Worm (Caenorhabditis elegans) whole organism, young adult: ENCODE data around the gene Y51H7C.1.

Source experiments
- Y56A3A.18 ChIP-seq: fragments of 200-800 bp; sonication (Bioruptor generic); IDR thresholded peaks from 2 replicates; pipeline ENCODE4 v1.3.6; 2022; ENCODE audit warnings: missing genetic modification reagents, missing genetic modification characterization, missing compliant biosample characterization
- akir-1 ChIP-seq: fragments of 200-800 bp; sonication (Bioruptor generic); optimal IDR thresholded peaks from 2 replicates; lab custom pipeline; 2018; ENCODE audit warnings: mild to moderate bottlenecking, missing genetic modification characterization, moderate library complexity, missing compliant biosample characterization
- ama-1 ChIP-seq, 3 experiments: fragments of 150-350 bp in 1 of 3; sonication (generic microtip) in 2 of 3; optimal IDR thresholded peaks; 2 replicates each; lab custom pipeline; 2014 to 2018; ENCODE audit warnings: missing biosample characterization in 2 of 3, missing genetic modification characterization in 2 of 3, missing genetic modification reagents in 2 of 3
- ccch-3 ChIP-seq: fragments of 200-800 bp; sonication (Bioruptor generic); optimal IDR thresholded peaks from 2 replicates; lab custom pipeline; 2018; ENCODE audit warnings: mild to moderate bottlenecking, missing genetic modification characterization, missing compliant biosample characterization
- ceh-79 ChIP-seq: sonication (generic microtip); optimal IDR thresholded peaks from 2 replicates; lab custom pipeline; 2017; ENCODE audit warnings: mild to moderate bottlenecking, missing genetic modification characterization, missing compliant biosample characterization
- dpl-1 ChIP-seq: fragments of 150-350 bp; optimal IDR thresholded peaks from 2 replicates; lab custom pipeline; 2014; ENCODE audit warnings: missing biosample characterization, missing genetic modification reagents, missing genetic modification characterization
- pha-4 ChIP-seq: fragments of 150-350 bp; sonication (generic microtip); optimal IDR thresholded peaks from 2 replicates; lab custom pipeline; 2014; ENCODE audit warnings: missing biosample characterization, missing genetic modification reagents, missing genetic modification characterization
- rcor-1 ChIP-seq: fragments of 200-800 bp; sonication (Bioruptor generic); IDR thresholded peaks from 2 replicates; pipeline ENCODE4 v1.3.6; 2022; ENCODE audit warnings: missing genetic modification reagents, missing genetic modification characterization, missing compliant biosample characterization
- xnd-1 ChIP-seq: sonication (generic microtip); optimal IDR thresholded peaks from 2 replicates; lab custom pipeline; 2016; ENCODE audit warnings: missing genotype, missing genetic modification reagents, missing genetic modification characterization, missing compliant biosample characterization
- ztf-26 ChIP-seq: sonication (generic microtip); optimal IDR thresholded peaks from 2 replicates; lab custom pipeline; 2017; ENCODE audit warnings: missing genetic modification characterization, missing compliant biosample characterization

DNA sequence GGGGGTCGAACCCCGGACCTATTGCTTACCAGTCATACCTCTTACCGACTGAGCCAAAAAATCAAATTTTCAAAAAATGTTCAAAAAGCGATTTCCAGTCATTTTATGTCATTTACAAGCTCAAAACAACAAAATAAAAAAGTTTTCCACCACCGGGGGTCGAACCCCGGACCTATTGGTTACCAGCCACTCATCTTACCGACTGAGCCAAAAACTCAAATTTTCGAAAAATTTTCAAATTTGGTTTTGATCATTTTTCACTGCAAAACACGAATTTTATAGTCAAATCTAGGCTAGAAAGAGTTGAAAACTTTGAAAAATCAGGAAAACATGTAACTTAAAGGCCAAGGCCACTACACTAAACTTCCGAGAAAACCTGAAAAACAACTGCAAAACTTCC, 8.5 kb downstream of the Y51H7C.1 start:
- TF ChIP-seq Y56A3A.18, result no peak
- no peak for TF ChIP-seq ccch-3 (GFP tag; lab: Kevin White, UChicago)
- no peak for TF ChIP-seq ama-1 (optimal IDR thresholded peaks at IDR 0.05; lab: Kevin White, UChicago)
- TF ChIP-seq ama-1 (GFP tag; optimal IDR thresholded peaks at IDR 0.05; lab: Kevin White, UChicago), result no peak
- no peak for TF ChIP-seq pha-4 (tag; lab: Kevin White, UChicago)
- no peak for TF ChIP-seq dpl-1 (GFP tag; lab: Kevin White, UChicago)
- no peak for TF ChIP-seq akir-1 (GFP tag; lab: Kevin White, UChicago)
- no peak for TF ChIP-seq ztf-26 (tag; lab: Kevin White, UChicago)
- no peak for TF ChIP-seq xnd-1 (tag; lab: Kevin White, UChicago)
- no peak for TF ChIP-seq rcor-1
- no peak for TF ChIP-seq ceh-79 (tag; lab: Kevin White, UChicago)
